Worm (Caenorhabditis elegans) whole organism, early embryonic: ENCODE measurements around the gene lias-1.

ENCODE experiments used
- B0310.2 ChIP-seq: sonication (generic microtip); optimal IDR thresholded peaks from 2 replicates; lab custom pipeline; 2016; ENCODE audit warnings: mild to moderate bottlenecking, missing genetic modification characterization, missing compliant biosample characterization
- F13C5.2 ChIP-seq: sonication (generic microtip); optimal IDR thresholded peaks from 2 replicates; lab custom pipeline; 2017; ENCODE audit warnings: mild to moderate bottlenecking, missing genetic modification characterization, inconsistent platforms, missing compliant biosample characterization
- aly-1 ChIP-seq: sonication (generic microtip); optimal IDR thresholded peaks from 2 replicates; lab custom pipeline; 2016; ENCODE audit warnings: missing genetic modification characterization, missing compliant biosample characterization
- ama-1 ChIP-seq: fragments of 150-350 bp; optimal IDR thresholded peaks from 2 replicates; lab custom pipeline; 2014
- ceh-13 ChIP-seq: fragments of 200-800 bp; sonication (Bioruptor generic); optimal IDR thresholded peaks from 2 replicates; lab custom pipeline; 2018; ENCODE audit warnings: mild to moderate bottlenecking, missing genetic modification characterization, missing compliant biosample characterization
- ceh-36 ChIP-seq: sonication (generic microtip); optimal IDR thresholded peaks from 2 replicates; lab custom pipeline; 2016; ENCODE audit warnings: missing genetic modification characterization, inconsistent platforms, missing compliant biosample characterization
- ets-7 ChIP-seq: sonication (generic microtip); optimal IDR thresholded peaks from 2 replicates; lab custom pipeline; 2016; ENCODE audit warnings: missing genotype, missing genetic modification characterization, missing compliant biosample characterization
- flt-1 ChIP-seq: fragments of 200-800 bp; sonication (Bioruptor generic); IDR thresholded peaks from 2 replicates; pipeline ENCODE4 v1.3.6; 2022; ENCODE audit warnings: missing genetic modification characterization, missing compliant biosample characterization
- hmbx-1 ChIP-seq: sonication (generic microtip); optimal IDR thresholded peaks from 2 replicates; lab custom pipeline; 2016; ENCODE audit warnings: mild to moderate bottlenecking, missing genetic modification characterization, missing compliant biosample characterization
- hmg-4 ChIP-seq: fragments of 200-800 bp; sonication (Bioruptor generic); optimal IDR thresholded peaks from 2 replicates; lab custom pipeline; 2018; ENCODE audit warnings: mild to moderate bottlenecking, missing genetic modification characterization, missing compliant biosample characterization
- hnd-1 ChIP-seq: sonication (generic microtip); optimal IDR thresholded peaks from 2 replicates; lab custom pipeline; 2016; ENCODE audit warnings: missing genetic modification characterization, missing compliant biosample characterization
- pes-1 ChIP-seq: fragments of 200-800 bp; sonication (Bioruptor generic); IDR thresholded peaks from 2 replicates; pipeline ENCODE4 v1.3.6; 2022; ENCODE audit warnings: missing genetic modification reagents, missing genetic modification characterization, missing compliant biosample characterization
- scrt-1 ChIP-seq: fragments of 200-800 bp; sonication (Bioruptor generic); IDR thresholded peaks from 2 replicates; pipeline ENCODE4 v1.3.6; 2022; ENCODE audit warnings: missing genetic modification characterization, missing compliant biosample characterization
- sea-1 ChIP-seq: fragments of 200-800 bp; sonication (Bioruptor generic); conservative IDR thresholded peaks from 2 replicates; pipeline ENCODE4 v1.3.6; 2022; ENCODE audit warnings: missing genetic modification characterization, missing compliant biosample characterization
- tbx-11 ChIP-seq: fragments of 200-800 bp; sonication (Bioruptor generic); IDR thresholded peaks from 2 replicates; pipeline ENCODE4 v1.3.6; 2022; ENCODE audit warnings: missing genetic modification characterization, missing compliant biosample characterization
- tbx-37 ChIP-seq: fragments of 200-800 bp; sonication (Bioruptor generic); conservative IDR thresholded peaks from 2 replicates; pipeline ENCODE4 v1.3.6; 2022; ENCODE audit warnings: missing genetic modification reagents, missing genetic modification characterization, missing compliant biosample characterization
- tra-4 ChIP-seq: sonication (generic microtip); optimal IDR thresholded peaks from 2 replicates; lab custom pipeline; 2017; ENCODE audit warnings: missing genetic modification characterization, missing compliant biosample characterization

The lias-1 gene

DNA sequence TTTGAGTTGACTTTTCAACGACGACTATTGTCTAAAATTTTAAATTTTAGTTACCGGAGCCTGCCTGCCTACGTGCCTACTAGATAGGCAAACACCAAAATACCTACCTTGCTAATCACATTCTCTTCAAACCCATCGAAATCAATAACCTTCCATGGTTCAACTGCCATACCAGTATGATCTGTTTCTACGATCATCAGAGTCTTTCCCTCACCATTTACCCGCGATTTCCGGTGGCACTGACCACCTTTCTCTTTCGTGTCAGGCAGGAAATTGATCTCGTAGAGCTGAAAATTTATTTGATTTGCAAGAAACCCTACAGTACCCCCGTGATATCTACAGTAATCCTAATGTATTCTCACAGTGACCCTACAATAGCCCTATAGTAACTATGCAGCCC lies 19.9 kb downstream of the lias-1 start:
- TF ChIP-seq ceh-36 (no peak), ama-1 (lab: Kevin White, UChicago) (no peak), hmbx-1 (tag; lab: Kevin White, UChicago) (no peak), sea-1 (GFP tag; lab: Robert Waterston, UW) (no peak), scrt-1 (GFP tag; lab: Robert Waterston, UW) (no peak), hnd-1 (no peak), ceh-13 (GFP tag; lab: Kevin White, UChicago) (no peak), flt-1 (no peak), B0310.2 (tag; lab: Kevin White, UChicago) (no peak), pes-1 (GFP tag; lab: Robert Waterston, UW) (no peak), F13C5.2 (no peak), tbx-11 (no peak), ets-7 (tag; lab: Kevin White, UChicago) (no peak), tra-4 (tag; lab: Kevin White, UChicago) (no peak), hmg-4 (GFP tag; lab: Kevin White, UChicago) (no peak)

DNA sequence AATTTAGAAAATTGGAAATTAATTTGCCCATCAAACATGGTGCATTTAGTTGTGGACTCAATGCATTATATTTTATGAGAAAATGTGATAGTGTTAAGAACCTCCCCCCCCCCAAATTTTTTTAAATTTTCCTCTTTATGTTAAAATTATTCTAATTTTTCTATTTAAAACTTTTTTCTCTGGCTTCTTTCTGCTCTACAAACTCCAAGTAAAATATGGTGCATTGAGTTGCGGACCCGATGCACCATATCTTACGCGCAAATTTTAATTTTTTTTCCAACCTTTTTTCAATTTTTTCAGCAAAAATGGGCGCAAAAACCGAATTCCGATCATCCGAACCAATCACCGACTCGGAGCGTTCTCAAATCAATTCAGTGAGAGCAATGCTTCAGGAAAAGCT lies 22.6 kb downstream of the lias-1 start, which contains the start of gene C34C12.6:
TSS of gene C34C12.6 (plus strand) at position 301 of the 400 bp plus-strand sequence.
- TF ChIP-seq tbx-11, result no peak
- no peak for TF ChIP-seq hnd-1
- no peak for TF ChIP-seq tra-4 (tag; lab: Kevin White, UChicago)
- TF ChIP-seq ets-7 (tag; lab: Kevin White, UChicago), result no peak
- no peak for TF ChIP-seq hmg-4 (GFP tag; lab: Kevin White, UChicago)
- no peak for TF ChIP-seq flt-1
- TF ChIP-seq tbx-37 (GFP tag; lab: Robert Waterston, UW), result no peak
- TF ChIP-seq hmbx-1 (tag; lab: Kevin White, UChicago), result no peak
- no peak for TF ChIP-seq B0310.2 (tag; lab: Kevin White, UChicago)
- no peak for TF ChIP-seq sea-1 (GFP tag; lab: Robert Waterston, UW)
- TF ChIP-seq F13C5.2, result no peak
- TF ChIP-seq aly-1 (tag; lab: Kevin White, UChicago), result no peak
- TF ChIP-seq pes-1 (GFP tag; lab: Robert Waterston, UW), result no peak
- no peak for TF ChIP-seq ceh-36
- TF ChIP-seq ama-1 (lab: Kevin White, UChicago), result no peak
- no peak for TF ChIP-seq ceh-13 (GFP tag; lab: Kevin White, UChicago)
- TF ChIP-seq scrt-1 (GFP tag; lab: Robert Waterston, UW), result no peak

DNA sequence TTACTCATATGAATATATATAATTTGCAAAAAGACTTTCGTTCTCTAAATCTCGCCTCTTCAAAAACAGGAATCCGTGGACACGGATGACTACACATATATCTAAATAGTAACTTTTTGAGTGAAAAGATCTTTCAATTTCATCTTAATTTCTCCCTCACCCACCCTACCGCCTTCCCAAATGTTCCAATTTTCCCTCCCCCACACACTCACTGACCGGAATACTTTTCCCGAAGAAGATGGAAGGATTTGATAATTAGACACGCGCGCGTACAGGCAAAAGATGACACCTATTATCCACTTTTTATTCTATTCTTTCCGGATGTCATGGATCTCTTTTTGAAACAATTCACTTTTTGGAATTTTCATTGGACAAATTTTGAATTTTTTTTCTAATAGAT lies 24.0 kb downstream of the lias-1 start:
- TF ChIP-seq tra-4 (tag; lab: Kevin White, UChicago) (no peak), pes-1 (GFP tag; lab: Robert Waterston, UW) (no peak), ceh-36 (no peak), hnd-1 (no peak), flt-1 (no peak), ceh-13 (GFP tag; lab: Kevin White, UChicago) (no peak), scrt-1 (GFP tag; lab: Robert Waterston, UW) (no peak)

DNA sequence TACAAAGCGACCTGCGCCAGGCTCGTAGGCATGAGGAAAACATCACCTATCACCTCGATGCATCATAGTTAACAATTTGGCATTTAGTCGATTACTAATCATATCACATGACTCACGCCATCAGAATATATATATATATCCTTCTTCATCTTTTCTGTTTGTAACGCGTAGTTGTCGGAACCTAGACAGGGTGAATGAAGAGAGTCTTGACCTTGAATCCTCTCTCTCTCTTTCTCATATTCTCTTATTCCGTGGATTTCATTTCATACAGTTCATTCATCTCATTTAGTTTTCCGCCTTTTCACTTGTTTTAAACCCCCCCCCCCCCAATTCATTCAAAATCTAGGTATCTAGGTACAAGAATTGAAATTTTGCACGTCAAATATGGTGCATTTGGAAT lies 24.7 kb downstream of the lias-1 start:
- no peak for TF ChIP-seq F13C5.2
- TF ChIP-seq ets-7 (tag; lab: Kevin White, UChicago), result no peak
- TF ChIP-seq B0310.2 (tag; lab: Kevin White, UChicago), result no peak
- no peak for TF ChIP-seq sea-1 (GFP tag; lab: Robert Waterston, UW)
- no peak for TF ChIP-seq aly-1 (tag; lab: Kevin White, UChicago)
- TF ChIP-seq tbx-37 (GFP tag; lab: Robert Waterston, UW), result no peak
- TF ChIP-seq ceh-13 (GFP tag; lab: Kevin White, UChicago), result no peak
- no peak for TF ChIP-seq hmbx-1 (tag; lab: Kevin White, UChicago)

DNA sequence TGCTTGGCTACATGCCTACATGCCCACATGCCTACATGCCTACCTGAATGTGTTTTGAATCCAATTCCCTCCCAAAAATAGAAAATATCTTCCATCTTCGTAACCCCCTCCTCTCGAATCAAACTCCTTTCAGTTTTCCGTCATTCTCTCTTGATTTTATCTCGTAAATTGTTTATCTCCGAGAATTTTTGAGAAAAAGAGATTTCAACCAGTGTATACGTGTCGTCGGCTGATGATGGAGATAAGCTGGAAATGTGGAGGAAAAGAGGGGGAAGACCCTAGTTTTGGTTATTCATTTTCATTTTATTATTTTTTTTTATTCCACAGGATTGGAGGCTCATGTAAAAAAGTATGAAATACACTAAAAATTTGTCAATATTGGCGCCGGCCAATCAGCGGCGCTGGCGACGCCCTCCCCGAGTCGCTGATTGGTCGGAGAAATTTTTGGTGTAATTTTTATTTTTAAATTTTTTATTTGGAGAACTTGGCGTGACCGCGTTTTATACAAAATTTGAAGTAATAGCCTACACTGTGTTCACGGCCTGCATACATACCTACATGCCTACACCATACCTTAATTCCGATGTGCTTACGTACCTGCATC lies 26.0 kb downstream of the lias-1 start:
- TF ChIP-seq F13C5.2 (no peak), flt-1 (no peak), ceh-13 (GFP tag; lab: Kevin White, UChicago) (no peak), tbx-11 (no peak), ceh-36 (no peak), tbx-37 (GFP tag; lab: Robert Waterston, UW) (no peak), ets-7 (tag; lab: Kevin White, UChicago) (no peak), pes-1 (GFP tag; lab: Robert Waterston, UW) (no peak), sea-1 (GFP tag; lab: Robert Waterston, UW) (no peak), B0310.2 (tag; lab: Kevin White, UChicago) (no peak), ama-1 (lab: Kevin White, UChicago) (no peak)

DNA sequence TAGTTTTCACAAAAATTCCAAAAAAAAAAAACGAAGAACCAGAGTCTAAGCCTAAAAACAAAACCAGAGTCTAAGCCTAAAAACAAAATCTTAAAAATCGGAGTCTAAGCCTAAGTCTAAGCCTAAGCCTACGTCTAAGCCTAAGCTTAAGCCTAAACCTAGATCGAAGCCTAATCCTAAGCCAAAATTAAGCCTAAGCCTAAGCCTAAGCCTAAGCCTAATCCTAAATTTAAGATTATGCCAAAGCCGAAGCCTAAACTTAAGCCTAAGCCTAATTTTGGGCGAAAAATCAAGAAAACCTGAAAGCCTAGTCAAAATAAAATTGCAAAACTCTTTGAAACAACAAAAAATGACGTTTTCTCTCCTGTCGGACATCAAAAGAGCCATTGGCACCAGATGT lies 27.5 kb downstream of the lias-1 start:
- TF ChIP-seq hmbx-1 (tag; lab: Kevin White, UChicago) (no peak), ceh-36 (peak; percentile 80)

DNA sequence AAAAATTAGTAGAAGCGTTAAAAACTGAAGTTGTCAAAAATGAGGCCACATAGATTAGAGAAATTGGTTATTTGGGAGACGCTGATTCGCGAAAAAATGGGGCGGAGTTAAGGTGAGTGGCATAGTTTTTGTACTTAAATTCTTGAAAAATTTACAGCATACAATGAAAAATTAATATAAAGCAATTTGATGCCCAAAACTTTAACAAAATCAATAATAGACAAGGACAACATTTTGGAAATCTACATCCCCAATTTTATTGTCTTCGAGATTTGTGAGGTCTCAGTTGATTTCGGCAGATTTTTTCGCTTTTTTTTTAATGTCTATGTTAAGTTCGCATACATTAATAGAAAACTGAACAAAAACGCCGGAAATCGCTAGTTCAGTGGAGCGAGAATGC lies 28.7 kb downstream of the lias-1 start:
- TF ChIP-seq hnd-1 (peak; percentile 40), aly-1 (tag; lab: Kevin White, UChicago) (no peak), hmbx-1 (tag; lab: Kevin White, UChicago) (peak; percentile 56), pes-1 (GFP tag; lab: Robert Waterston, UW) (peak; percentile 20; the same call in 1 of the 2 replicates), tbx-11 (no peak), hmg-4 (GFP tag; lab: Kevin White, UChicago) (no peak), tra-4 (tag; lab: Kevin White, UChicago) (peak; percentile 42), B0310.2 (tag; lab: Kevin White, UChicago) (peak; percentile 68), F13C5.2 (no peak), ceh-13 (GFP tag; lab: Kevin White, UChicago) (peak; percentile 42), ets-7 (tag; lab: Kevin White, UChicago) (peak; percentile 49)

DNA sequence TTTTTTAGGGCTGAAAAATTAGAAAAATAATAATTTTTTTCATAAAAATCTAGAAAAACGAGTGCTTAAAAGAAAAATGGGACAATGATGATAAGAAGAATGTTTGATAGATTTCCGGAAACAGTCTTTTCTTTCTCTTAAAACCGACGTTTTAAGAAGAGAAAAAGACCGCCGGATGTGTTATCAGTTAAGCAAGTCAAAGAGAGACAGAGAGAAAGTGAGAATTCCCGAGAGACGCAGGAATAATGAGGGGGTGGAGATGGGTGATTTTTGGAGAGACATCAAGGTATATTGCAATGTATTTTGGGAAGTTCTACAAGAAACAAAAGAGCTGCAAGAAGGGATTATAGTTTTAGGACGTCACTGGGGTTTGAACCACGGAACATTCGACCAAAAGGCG lies 29.4 kb downstream of the lias-1 start, which contains the start of gene C34C12.9:
TSS of gene C34C12.9 (minus strand) at position 16 of the 400 bp plus-strand sequence.
- no peak for TF ChIP-seq ets-7 (tag; lab: Kevin White, UChicago)
- TF ChIP-seq ceh-13 (GFP tag; lab: Kevin White, UChicago), result no peak
- TF ChIP-seq aly-1 (tag; lab: Kevin White, UChicago), result no peak
